Worm (Caenorhabditis elegans): ENCODE measurements around the gene bath-33.

DNA sequence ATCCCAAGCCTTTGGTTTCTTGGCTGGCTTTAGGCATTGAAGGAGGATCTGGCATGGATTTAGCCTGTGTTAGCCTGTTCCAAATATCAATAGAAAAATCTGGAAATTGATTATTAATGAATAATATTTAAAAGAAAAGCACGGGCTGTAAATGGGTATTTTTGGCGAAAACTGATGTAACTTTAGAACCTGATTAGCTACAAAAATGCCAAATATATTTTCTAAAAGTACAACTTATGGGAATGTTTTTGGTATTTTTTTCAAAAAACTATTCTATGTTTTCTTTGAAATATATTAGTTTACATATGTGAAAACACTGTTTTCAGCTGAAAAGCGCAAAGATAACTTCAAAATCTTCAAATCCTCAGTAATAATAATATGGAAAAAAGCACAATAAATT is 5.3 kb downstream of the bath-33 start, which contains the start of gene bath-26:
- no peak for TF ChIP-seq zip-2 (tag; optimal IDR thresholded peaks at IDR 0.05)
- TF ChIP-seq ces-1 (GFP tag; optimal IDR thresholded peaks at IDR 0.05): no peak
- TF ChIP-seq ama-1 (optimal IDR thresholded peaks at IDR 0.05): no peak
- no peak for TF ChIP-seq lsy-2 (tag; optimal IDR thresholded peaks at IDR 0.05)
- no peak for TF ChIP-seq ztf-7 (tag; optimal IDR thresholded peaks at IDR 0.05)

Data from whole organism, L4 larva.